Worm (Caenorhabditis elegans) whole organism, L2 larva: ENCODE data around the gene efr-3.

Experiments used
- C34F6.9 ChIP-seq: fragments of 150-350 bp; optimal IDR thresholded peaks from 2 replicates; lab custom pipeline; 2014; ENCODE audit warnings: missing biosample characterization, missing genetic modification characterization
- F13H6.1 ChIP-seq: sonication (generic microtip); optimal IDR thresholded peaks from 2 replicates; lab custom pipeline; 2016; ENCODE audit warnings: missing genetic modification characterization, missing compliant biosample characterization
- R02D3.7 ChIP-seq: fragments of 150-350 bp; optimal IDR thresholded peaks from 2 replicates; lab custom pipeline; 2014; ENCODE audit warnings: missing biosample characterization, missing genetic modification characterization
- Y55F3AM.14 ChIP-seq: fragments of 200-800 bp; sonication (Bioruptor generic); optimal IDR thresholded peaks from 2 replicates; lab custom pipeline; 2018; ENCODE audit warnings: mild to moderate bottlenecking, missing genetic modification characterization, missing compliant biosample characterization
- ZK546.5 ChIP-seq: sonication (generic microtip); optimal IDR thresholded peaks from 2 replicates; lab custom pipeline; 2017; ENCODE audit warnings: missing biosample characterization, missing genetic modification characterization
- alr-1 ChIP-seq: fragments of 150-350 bp; optimal IDR thresholded peaks from 2 replicates; lab custom pipeline; 2014; ENCODE audit warnings: missing biosample characterization, missing genetic modification characterization
- aly-2 ChIP-seq: fragments of 150-350 bp; optimal IDR thresholded peaks from 2 replicates; lab custom pipeline; 2014; ENCODE audit warnings: missing biosample characterization, missing genetic modification characterization
- ama-1 ChIP-seq: fragments of 150-350 bp; optimal IDR thresholded peaks from 2 replicates; lab custom pipeline; 2018; ENCODE audit warnings: inconsistent platforms
- blmp-1 ChIP-seq: sonication (generic microtip); optimal IDR thresholded peaks from 2 replicates; lab custom pipeline; 2017; ENCODE audit warnings: missing genetic modification characterization, mild to moderate bottlenecking, missing compliant biosample characterization, antibody characterized with exemption, moderate library complexity; ENCODE audit not compliant: insufficient read depth
- ceh-16 ChIP-seq: fragments of 150-350 bp; optimal IDR thresholded peaks from 2 replicates; lab custom pipeline; 2014; ENCODE audit warnings: missing biosample characterization, missing genetic modification characterization
- ceh-82 ChIP-seq: fragments of 150-350 bp; optimal IDR thresholded peaks from 2 replicates; lab custom pipeline; 2014; ENCODE audit warnings: missing biosample characterization, missing genetic modification characterization
- crh-2 ChIP-seq: sonication (generic microtip); optimal IDR thresholded peaks from 2 replicates; lab custom pipeline; 2017; ENCODE audit warnings: missing biosample characterization, missing genetic modification characterization
- dmd-4 ChIP-seq: sonication (generic microtip); optimal IDR thresholded peaks from 2 replicates; lab custom pipeline; 2017; ENCODE audit warnings: missing biosample characterization, missing genetic modification characterization
- egl-27 ChIP-seq: sonication (generic microtip); optimal IDR thresholded peaks from 3 replicates; lab custom pipeline; 2017; ENCODE audit warnings: missing biosample characterization, missing genetic modification reagents, missing genetic modification characterization
- elt-1 ChIP-seq: fragments of 150-350 bp; optimal IDR thresholded peaks from 2 replicates; lab custom pipeline; 2014; ENCODE audit warnings: missing biosample characterization, missing genetic modification characterization
- elt-3 ChIP-seq: sonication (generic microtip); optimal IDR thresholded peaks from 2 replicates; lab custom pipeline; 2017; ENCODE audit warnings: missing biosample characterization, missing genetic modification characterization
- fos-1 ChIP-seq: fragments of 150-350 bp; optimal IDR thresholded peaks from 2 replicates; lab custom pipeline; 2014; ENCODE audit warnings: missing biosample characterization, missing genetic modification characterization
- gmeb-1 ChIP-seq: fragments of 150-350 bp; optimal IDR thresholded peaks from 2 replicates; lab custom pipeline; 2014; ENCODE audit warnings: missing biosample characterization, missing genetic modification characterization
- lin-11 ChIP-seq: fragments of 150-350 bp; sonication (generic microtip); optimal IDR thresholded peaks from 2 replicates; lab custom pipeline; 2014; ENCODE audit warnings: missing biosample characterization, missing genetic modification characterization, inconsistent platforms, mixed read lengths
- lin-13 ChIP-seq: fragments of 150-350 bp; optimal IDR thresholded peaks from 2 replicates; lab custom pipeline; 2014; ENCODE audit warnings: missing biosample characterization, missing genetic modification reagents, missing genetic modification characterization
- lin-39 ChIP-seq: fragments of 150-350 bp; optimal IDR thresholded peaks from 2 replicates; lab custom pipeline; 2014; ENCODE audit warnings: missing biosample characterization, missing genetic modification reagents, missing genetic modification characterization
- lsy-2 ChIP-seq, 2 experiments: fragments of 150-350 bp in 1 of 2; sonication (generic microtip) in 1 of 2; optimal IDR thresholded peaks; 2 replicates each; lab custom pipeline; 2014 to 2017; ENCODE audit warnings: missing biosample characterization in 2 of 2, missing genetic modification characterization in 2 of 2
- mab-5 ChIP-seq: fragments of 150-350 bp; optimal IDR thresholded peaks from 2 replicates; lab custom pipeline; 2014; ENCODE audit warnings: missing biosample characterization, missing genetic modification characterization
- mbf-1 ChIP-seq: sonication (generic microtip); optimal IDR thresholded peaks from 2 replicates; lab custom pipeline; 2017; ENCODE audit warnings: missing biosample characterization, missing genetic modification characterization
- mdl-1 ChIP-seq, 2 experiments: fragments of 150-350 bp in 1 of 2; sonication (generic microtip) in 1 of 2; optimal IDR thresholded peaks; 2 replicates each; lab custom pipeline; 2017; ENCODE audit warnings: missing biosample characterization in 2 of 2, missing genetic modification characterization in 2 of 2
- nhr-10 ChIP-seq: sonication (generic microtip); optimal IDR thresholded peaks from 2 replicates; lab custom pipeline; 2017; ENCODE audit warnings: missing biosample characterization, missing genetic modification characterization
- nhr-11 ChIP-seq: fragments of 150-350 bp; optimal IDR thresholded peaks from 2 replicates; lab custom pipeline; 2014; ENCODE audit warnings: missing biosample characterization, missing genetic modification characterization
- nhr-12 ChIP-seq: fragments of 150-350 bp; optimal IDR thresholded peaks from 2 replicates; lab custom pipeline; 2014; ENCODE audit warnings: missing biosample characterization, missing genetic modification characterization
- nhr-129 ChIP-seq: fragments of 150-350 bp; optimal IDR thresholded peaks from 2 replicates; lab custom pipeline; 2014; ENCODE audit warnings: missing biosample characterization, missing genetic modification characterization
- nhr-21 ChIP-seq: fragments of 150-350 bp; optimal IDR thresholded peaks from 2 replicates; lab custom pipeline; 2014; ENCODE audit warnings: missing biosample characterization, missing genetic modification characterization
- nhr-23 ChIP-seq: fragments of 150-350 bp; optimal IDR thresholded peaks from 2 replicates; lab custom pipeline; 2014; ENCODE audit warnings: missing biosample characterization, missing genetic modification reagents, missing genetic modification characterization
- nhr-237 ChIP-seq: fragments of 150-350 bp; optimal IDR thresholded peaks from 2 replicates; lab custom pipeline; 2014; ENCODE audit warnings: missing biosample characterization, missing genetic modification characterization
- nhr-25 ChIP-seq: fragments of 150-350 bp; sonication (generic microtip); optimal IDR thresholded peaks from 3 replicates; lab custom pipeline; 2014; ENCODE audit warnings: missing biosample characterization, missing genetic modification characterization
- nhr-6 ChIP-seq: fragments of 150-350 bp; optimal IDR thresholded peaks from 2 replicates; lab custom pipeline; 2014; ENCODE audit warnings: missing biosample characterization, missing genetic modification characterization
- nhr-77 ChIP-seq: fragments of 150-350 bp; optimal IDR thresholded peaks from 2 replicates; lab custom pipeline; 2014; ENCODE audit warnings: missing biosample characterization, missing genetic modification characterization
- peb-1 ChIP-seq: fragments of 150-350 bp; optimal IDR thresholded peaks from 2 replicates; lab custom pipeline; 2014; ENCODE audit warnings: missing biosample characterization, missing genetic modification characterization
- sem-4 ChIP-seq: fragments of 150-350 bp; optimal IDR thresholded peaks from 2 replicates; lab custom pipeline; 2014; ENCODE audit warnings: missing biosample characterization, missing genetic modification reagents, missing genetic modification characterization
- skn-1 ChIP-seq: sonication (generic microtip); optimal IDR thresholded peaks from 2 replicates; lab custom pipeline; 2017; ENCODE audit warnings: missing biosample characterization, missing genetic modification characterization
- sma-3 ChIP-seq: sonication (generic microtip); optimal IDR thresholded peaks from 2 replicates; lab custom pipeline; 2016; ENCODE audit warnings: missing genetic modification reagents, missing genetic modification characterization, missing compliant biosample characterization
- sma-9 ChIP-seq, 2 experiments: fragments of 150-350 bp in 1 of 2; sonication (generic microtip) in 1 of 2; optimal IDR thresholded peaks; 2 replicates each; lab custom pipeline; 2014 to 2016; ENCODE audit warnings: missing genetic modification characterization in 2 of 2, mild to moderate bottlenecking in 1 of 2, missing biosample characterization in 1 of 2, missing compliant biosample characterization in 1 of 2, missing genetic modification reagents in 1 of 2, moderate library complexity in 1 of 2
- snpc-4 ChIP-seq: fragments of 150-350 bp; optimal IDR thresholded peaks from 2 replicates; lab custom pipeline; 2014; ENCODE audit warnings: missing biosample characterization, missing genetic modification characterization
- unc-39 ChIP-seq: fragments of 150-350 bp; optimal IDR thresholded peaks from 2 replicates; lab custom pipeline; 2014; ENCODE audit warnings: missing biosample characterization, missing genetic modification characterization
- unc-55 ChIP-seq: fragments of 150-350 bp; sonication (generic microtip); optimal IDR thresholded peaks from 3 replicates; lab custom pipeline; 2014; ENCODE audit warnings: missing biosample characterization, missing genetic modification reagents, missing genetic modification characterization
- unc-62 ChIP-seq: fragments of 150-350 bp; optimal IDR thresholded peaks from 2 replicates; lab custom pipeline; 2014; ENCODE audit warnings: missing biosample characterization, missing genetic modification reagents, missing genetic modification characterization
- zag-1 ChIP-seq: fragments of 150-350 bp; optimal IDR thresholded peaks from 2 replicates; lab custom pipeline; 2014; ENCODE audit warnings: missing biosample characterization, missing genetic modification characterization
- ztf-1 ChIP-seq: fragments of 200-800 bp; sonication (Bioruptor generic); conservative IDR thresholded peaks from 2 replicates; pipeline ENCODE4 v1.3.6; 2022; ENCODE audit warnings: missing genetic modification characterization, missing compliant biosample characterization
- ztf-11 ChIP-seq: sonication (generic microtip); optimal IDR thresholded peaks from 2 replicates; lab custom pipeline; 2017; ENCODE audit warnings: missing biosample characterization, missing genetic modification characterization
- ztf-4 ChIP-seq: fragments of 150-350 bp; optimal IDR thresholded peaks from 2 replicates; lab custom pipeline; 2014; ENCODE audit warnings: missing biosample characterization, missing genetic modification characterization

efr-3 gene

ce11 chrII:6269805-6270414 is 51.0 kb downstream of the efr-3 start, which contains the start of gene F13H8.2:
F13H8.2 (plus strand) TSS chrII:6270364.
- peak; percentile 59 for TF ChIP-seq lin-13 (GFP tag; lab: Kevin White, UChicago)
- no peak for TF ChIP-seq ztf-11 (tag; lab: Kevin White, UChicago)
- no peak for TF ChIP-seq unc-39 (tag; lab: Kevin White, UChicago)
- TF ChIP-seq sem-4 (tag; lab: Kevin White, UChicago): peak; percentile 52
- TF ChIP-seq elt-3 (tag; lab: Kevin White, UChicago): no peak
- TF ChIP-seq mdl-1 (tag; optimal IDR thresholded peaks at IDR 0.05; lab: Kevin White, UChicago): no peak
- TF ChIP-seq ZK546.5: no peak
- TF ChIP-seq lsy-2 (tag; optimal IDR thresholded peaks at IDR 0.05; lab: Kevin White, UChicago): peak; percentile 66 to 90
- TF ChIP-seq blmp-1: peak; percentile 5
- peak; percentile 87 for TF ChIP-seq sma-9 (GFP tag; optimal IDR thresholded peaks at IDR 0.05; lab: Kevin White, UChicago)
- TF ChIP-seq sma-9 (tag; optimal IDR thresholded peaks at IDR 0.05; lab: Kevin White, UChicago): no peak
- TF ChIP-seq F13H6.1 (tag; lab: Kevin White, UChicago): peak; percentile 82
- TF ChIP-seq ceh-82: no peak
- no peak for TF ChIP-seq nhr-6 (tag; lab: Kevin White, UChicago)
- no peak for TF ChIP-seq nhr-11 (tag; lab: Kevin White, UChicago)
- peak; percentile 42 for TF ChIP-seq fos-1 (tag; lab: Kevin White, UChicago)
- no peak for TF ChIP-seq lin-39
- TF ChIP-seq ceh-16 (tag; lab: Kevin White, UChicago): no peak
- no peak for TF ChIP-seq nhr-12
- no peak for TF ChIP-seq Y55F3AM.14 (GFP tag; lab: Kevin White, UChicago)
- peak; percentile 96 for TF ChIP-seq gmeb-1
- no peak for TF ChIP-seq nhr-237
- TF ChIP-seq ama-1 (lab: Kevin White, UChicago): no peak
- TF ChIP-seq R02D3.7 (tag; lab: Kevin White, UChicago): no peak
- no peak for TF ChIP-seq nhr-10 (tag; lab: Kevin White, UChicago)
- TF ChIP-seq peb-1 (tag; lab: Kevin White, UChicago): no peak
- TF ChIP-seq sma-3 (GFP tag; lab: Kevin White, UChicago): peak; percentile 83
- no peak for TF ChIP-seq alr-1 (tag; lab: Kevin White, UChicago)
- peak; percentile 77 for TF ChIP-seq crh-2 (tag; lab: Kevin White, UChicago)
- peak; percentile 71 for TF ChIP-seq mab-5 (tag; lab: Kevin White, UChicago)
- no peak for TF ChIP-seq unc-62 (GFP tag; lab: Kevin White, UChicago)
- TF ChIP-seq nhr-129 (tag; lab: Kevin White, UChicago): peak; percentile 70
- TF ChIP-seq aly-2: no peak
- TF ChIP-seq nhr-25: no peak
- TF ChIP-seq ztf-1: no peak
- no peak for TF ChIP-seq nhr-77 (tag; lab: Kevin White, UChicago)
- peak; percentile 36 for TF ChIP-seq snpc-4 (tag; lab: Kevin White, UChicago)
- no peak for TF ChIP-seq ztf-4
- peak; percentile 12 for TF ChIP-seq zag-1 (tag; lab: Kevin White, UChicago)
- peak; percentile 20 for TF ChIP-seq lin-11 (tag; lab: Kevin White, UChicago)
- no peak for TF ChIP-seq elt-1 (tag; lab: Kevin White, UChicago)
- peak; percentile 2 for TF ChIP-seq egl-27 (tag; lab: Kevin White, UChicago)
- peak; percentile 79 for TF ChIP-seq C34F6.9 (tag; lab: Kevin White, UChicago)
- TF ChIP-seq nhr-23 (tag; lab: Kevin White, UChicago): no peak
- TF ChIP-seq mbf-1 (tag; lab: Kevin White, UChicago): no peak
- peak; percentile 33 for TF ChIP-seq skn-1 (tag; lab: Kevin White, UChicago)
- peak; percentile 78 for TF ChIP-seq unc-55 (GFP tag; lab: Kevin White, UChicago)
- no peak for TF ChIP-seq dmd-4 (tag; lab: Kevin White, UChicago)
- peak; percentile 47 for TF ChIP-seq nhr-21 (tag; lab: Kevin White, UChicago)
